In genomic region chr3R:19318452-19318851, dm6 we compare ENCODE assay signal across 1 fruit fly cellular context.
TF ChIP-seq lines count a peak whose summit lies in the region.

No protein-coding gene starts in this region.

TF ChIP-seq in whole organism, embryonic, 481 proteins besides CTCF, POLR2A, EP300 and RAD21 (continued from another document):
- TF ChIP-seq CG6791 (GFP tag; IDR thresholded peaks at IDR 0.05; lab: Robert Waterston, UW; ENCODE audit: partially characterized antibody) (no peak), CG12744 (GFP tag; optimal IDR thresholded peaks at IDR 0.05; lab: Kevin White, UChicago) (no peak), CG9932 (GFP tag; IDR thresholded peaks at IDR 0.05; lab: Robert Waterston, UW) (no peak), CG7786 (GFP tag; optimal IDR thresholded peaks at IDR 0.05; lab: Kevin White, UChicago) (no peak), Oaz (GFP tag; IDR thresholded peaks at IDR 0.05; lab: Robert Waterston, UW) (no peak), eve (GFP tag; optimal IDR thresholded peaks at IDR 0.05; lab: Kevin White, UChicago) (no peak), Med (GFP tag; lab: Kevin White, UChicago) (peak; percentile 32), CG11398 (GFP tag; optimal IDR thresholded peaks at IDR 0.05; lab: Kevin White, UChicago) (no peak), Dad (GFP tag; optimal IDR thresholded peaks at IDR 0.05; lab: Kevin White, UChicago) (no peak), dpn (GFP tag; optimal IDR thresholded peaks at IDR 0.05; lab: Kevin White, UChicago) (no peak), CG14860 (GFP tag; IDR thresholded peaks at IDR 0.05; lab: Robert Waterston, UW; ENCODE audit: partially characterized antibody) (no peak), CG10267 (tag; optimal IDR thresholded peaks at IDR 0.05; lab: Kevin White, UChicago) (no peak), kni (GFP tag; optimal IDR thresholded peaks at IDR 0.05; lab: Kevin White, UChicago) (peak; percentile 7), CG7372 (GFP tag; IDR thresholded peaks at IDR 0.05; lab: Robert Waterston, UW) (no peak), disco-r (GFP tag; optimal IDR thresholded peaks at IDR 0.05; lab: Kevin White, UChicago) (no peak), nerfin-2 (GFP tag; IDR thresholded peaks at IDR 0.05; lab: Robert Waterston, UW; ENCODE audit: partially characterized antibody) (no peak), jumu (GFP tag; optimal IDR thresholded peaks at IDR 0.05; lab: Kevin White, UChicago) (no peak), scrt (GFP tag; optimal IDR thresholded peaks at IDR 0.05; lab: Kevin White, UChicago) (no peak), Gug (GFP tag; IDR thresholded peaks at IDR 0.05; lab: Robert Waterston, UW) (no peak), sd (tag; optimal IDR thresholded peaks at IDR 0.05; lab: Kevin White, UChicago) (peak; percentile 19), CG12071 (GFP tag; optimal IDR thresholded peaks at IDR 0.05; lab: Kevin White, UChicago) (no peak), CG9727 (GFP tag; optimal IDR thresholded peaks at IDR 0.05; lab: Kevin White, UChicago) (no peak), CG12155 (GFP tag; optimal IDR thresholded peaks at IDR 0.05; lab: Kevin White, UChicago) (no peak), CG8388 (GFP tag; optimal IDR thresholded peaks at IDR 0.05; lab: Kevin White, UChicago) (no peak), CG1603 (tag; optimal IDR thresholded peaks at IDR 0.05; lab: Kevin White, UChicago) (no peak), CHES-1-like (GFP tag; optimal IDR thresholded peaks at IDR 0.05; lab: Kevin White, UChicago) (no peak), CkIIα-i1 (GFP tag; IDR thresholded peaks at IDR 0.05; lab: Robert Waterston, UW) (no peak), nom (GFP tag; optimal IDR thresholded peaks at IDR 0.05; lab: Kevin White, UChicago) (peak; percentile 92), CG4404 (GFP tag; IDR thresholded peaks at IDR 0.05; lab: Robert Waterston, UW) (no peak), hb (GFP tag; IDR thresholded peaks at IDR 0.05; lab: Robert Waterston, UW; ENCODE audit: partially characterized antibody) (no peak)
